Worm (Caenorhabditis elegans) whole organism, midembryonic: ENCODE results near the gene nduf-9.

Source experiments
- flt-1 ChIP-seq: fragments of 200-800 bp; sonication (Bioruptor generic); IDR thresholded peaks from 2 replicates; pipeline ENCODE4 v1.3.6; 2022; ENCODE audit warnings: missing genetic modification characterization, missing compliant biosample characterization
- klf-2 ChIP-seq: fragments of 200-800 bp; sonication (Bioruptor generic); conservative IDR thresholded peaks from 2 replicates; pipeline ENCODE4 v1.3.6; 2022; ENCODE audit warnings: missing genetic modification reagents, missing genetic modification characterization, missing compliant biosample characterization

ce11 chrIII:3232650-3233152 is 15.7 kb downstream of the nduf-9 start, which contains the start of gene Y53G8AL.1:
- no peak for TF ChIP-seq flt-1 (GFP tag; lab: Robert Waterston, UW)
- TF ChIP-seq klf-2 (GFP tag; lab: Robert Waterston, UW), result no peak
